Worm (Caenorhabditis elegans): ENCODE results near the gene cwf-19L2.

The cwf-19L2 gene

ce11 chrIII:7336214-7336613 is 42.8 kb downstream of the cwf-19L2 start, which contains the start of gene gsp-2 (continued):
- TF ChIP-seq aptf-2 (GFP tag; conservative IDR thresholded peaks at IDR 0.05) (no peak), him-1 (tag; optimal IDR thresholded peaks at IDR 0.05) (no peak), cebp-2 (GFP tag; IDR thresholded peaks at IDR 0.05) (0 out of 2 replicates have a peak, but pooled peaks have one; percentile 14), lin-40 (tag; optimal IDR thresholded peaks at IDR 0.05) (peak; percentile 6), hlh-12 (tag; optimal IDR thresholded peaks at IDR 0.05) (no peak), die-1 (tag; optimal IDR thresholded peaks at IDR 0.05) (no peak), efl-1 (GFP tag; optimal IDR thresholded peaks at IDR 0.05) (peak; percentile 67), lin-54 (GFP tag; optimal IDR thresholded peaks at IDR 0.05) (peak; percentile 61), ama-1 (optimal IDR thresholded peaks at IDR 0.05) (no peak), ama-1 (GFP tag; optimal IDR thresholded peaks at IDR 0.05) (no peak), T07F8.4 (tag; optimal IDR thresholded peaks at IDR 0.05) (no peak), Y79H2A.3 (GFP tag; conservative IDR thresholded peaks at IDR 0.05) (no peak), dox-1 (GFP tag; IDR thresholded peaks at IDR 0.05) (peak; percentile 87), akir-1 (GFP tag; optimal IDR thresholded peaks at IDR 0.05) (no peak), hrde-1 (tag; optimal IDR thresholded peaks at IDR 0.05; ENCODE audit: borderline replicate concordance) (no peak), let-607 (tag; optimal IDR thresholded peaks at IDR 0.05) (peak; percentile 59 to 76), zfh-2 (GFP tag; conservative IDR thresholded peaks at IDR 0.05) (peak; percentile 61; the same call in 1 of the 2 replicates), Y67H2A.10 (GFP tag; conservative IDR thresholded peaks at IDR 0.05) (peak; percentile 34; the same call in 1 of the 2 replicates), unc-62 (GFP tag; optimal IDR thresholded peaks at IDR 0.05) (no peak), F10E7.11 (tag; optimal IDR thresholded peaks at IDR 0.05) (no peak), hsf-1 (GFP tag; IDR thresholded peaks at IDR 0.05) (no peak), rec-8 (tag; optimal IDR thresholded peaks at IDR 0.05) (no peak), athp-1 (tag; optimal IDR thresholded peaks at IDR 0.05) (no peak), ceh-40 (GFP tag; IDR thresholded peaks at IDR 0.05) (no peak), lir-1 (GFP tag; conservative IDR thresholded peaks at IDR 0.05) (peak; percentile 62; the same call in 1 of the 2 replicates), unc-130 (GFP tag; optimal IDR thresholded peaks at IDR 0.05) (no peak), B0035.1 (tag; optimal IDR thresholded peaks at IDR 0.05) (no peak), ccch-3 (GFP tag; optimal IDR thresholded peaks at IDR 0.05) (no peak), dpff-1 (tag; optimal IDR thresholded peaks at IDR 0.05) (no peak), lin-26 (GFP tag; IDR thresholded peaks at IDR 0.05) (0 out of 2 replicates have a peak, but pooled peaks have one; percentile 34), aptf-3 (GFP tag; IDR thresholded peaks at IDR 0.05) (no peak), lsl-1 (GFP tag; optimal IDR thresholded peaks at IDR 0.05) (peak; percentile 87), F55B11.4 (tag; optimal IDR thresholded peaks at IDR 0.05; ENCODE audit: borderline replicate concordance, insufficient read depth) (no peak), madf-3 (GFP tag; IDR thresholded peaks at IDR 0.05) (0 out of 2 replicates have a peak, but pooled peaks have one; percentile 34), nhr-179 (tag; optimal IDR thresholded peaks at IDR 0.05) (no peak), F57A8.1 (GFP tag; optimal IDR thresholded peaks at IDR 0.05) (no peak), gei-17 (GFP tag; optimal IDR thresholded peaks at IDR 0.05) (no peak), Y56A3A.18 (GFP tag; IDR thresholded peaks at IDR 0.05) (no peak), ztf-26 (tag; optimal IDR thresholded peaks at IDR 0.05) (no peak), rpc-1 (optimal IDR thresholded peaks at IDR 0.05) (no peak), rpc-1 (tag; optimal IDR thresholded peaks at IDR 0.05) (no peak), madf-6 (GFP tag; IDR thresholded peaks at IDR 0.05) (peak; percentile 71; the same call in 1 of the 2 replicates), B0019.2 (GFP tag; conservative IDR thresholded peaks at IDR 0.05) (no peak), dpl-1 (GFP tag; optimal IDR thresholded peaks at IDR 0.05) (peak; percentile 13), hmg-20 (GFP tag; IDR thresholded peaks at IDR 0.05) (no peak), tbx-9 (tag; optimal IDR thresholded peaks at IDR 0.05; ENCODE audit: borderline replicate concordance) (no peak), F33H1.4 (GFP tag; IDR thresholded peaks at IDR 0.05) (peak; percentile 90), nfya-1 (tag; optimal IDR thresholded peaks at IDR 0.05; ENCODE audit: borderline replicate concordance, insufficient read depth) (no peak), ztf-3 (GFP tag; optimal IDR thresholded peaks at IDR 0.05) (no peak)

Measured in whole organism, young adult.